Fruit fly (Drosophila melanogaster) whole organism, embryonic: ENCODE data around the gene CG6923.

Source experiments
- Adf1 ChIP-seq: fragments of 200-800 bp; sonication (Bioruptor generic); IDR thresholded peaks from 2 replicates; pipeline ENCODE4 v1.3.6; 2022; ENCODE audit warnings: missing biosample characterization, missing genetic modification characterization
- Bgb ChIP-seq: fragments of 200-800 bp; sonication (Bioruptor generic); IDR thresholded peaks from 2 replicates; pipeline ENCODE4 v1.3.6; 2022; ENCODE audit warnings: missing biosample characterization, missing genetic modification characterization; ENCODE audit not compliant: partially characterized antibody
- CG10147 ChIP-seq: fragments of 200-800 bp; sonication (Bioruptor generic); optimal IDR thresholded peaks from 2 replicates; lab custom pipeline; 2019; ENCODE audit warnings: missing biosample characterization, mild to moderate bottlenecking, missing genetic modification characterization, moderate library complexity
- CG10462 ChIP-seq: fragments of 200-800 bp; sonication (Bioruptor generic); optimal IDR thresholded peaks from 2 replicates; lab custom pipeline; 2016; ENCODE audit warnings: missing biosample characterization, missing genetic modification characterization
- CG10979 ChIP-seq: fragments of 200-800 bp; sonication (Bioruptor generic); optimal IDR thresholded peaks from 2 replicates; lab custom pipeline; 2018; ENCODE audit warnings: missing biosample characterization, mild to moderate bottlenecking, missing genetic modification characterization, moderate library complexity
- CG12104 ChIP-seq: fragments of 200-800 bp; sonication (Bioruptor generic); optimal IDR thresholded peaks from 3 replicates; lab custom pipeline; 2016; ENCODE audit warnings: missing biosample characterization, missing genetic modification characterization
- CG16813 ChIP-seq: fragments of 200-800 bp; sonication (Bioruptor generic); IDR thresholded peaks from 3 replicates; pipeline ENCODE4 v1.3.6; 2022; ENCODE audit warnings: missing biosample characterization, missing genetic modification characterization; ENCODE audit not compliant: partially characterized antibody
- CG17829 ChIP-seq: fragments of 200-800 bp; optimal IDR thresholded peaks from 2 replicates; lab custom pipeline; 2019; ENCODE audit warnings: missing biosample characterization, mild to moderate bottlenecking, missing genetic modification characterization, moderate library complexity
- CG18262 ChIP-seq: fragments of 200-800 bp; optimal IDR thresholded peaks from 3 replicates; lab custom pipeline; 2019; ENCODE audit warnings: missing biosample characterization, mild to moderate bottlenecking, missing genetic modification characterization, moderate library complexity
- CG18476 ChIP-seq: fragments of 200-800 bp; sonication (Bioruptor generic); optimal IDR thresholded peaks from 2 replicates; lab custom pipeline; 2016; ENCODE audit warnings: missing biosample characterization, mild to moderate bottlenecking, missing genetic modification characterization
- CG2120 ChIP-seq: fragments of 200-800 bp; sonication (Bioruptor generic); optimal IDR thresholded peaks from 3 replicates; lab custom pipeline; 2016; ENCODE audit warnings: missing biosample characterization, missing genetic modification characterization
- CG33213 ChIP-seq: fragments of 200-800 bp; sonication (Bioruptor generic); optimal IDR thresholded peaks from 3 replicates; lab custom pipeline; 2016; ENCODE audit warnings: missing biosample characterization, missing genetic modification characterization
- CG6175 ChIP-seq: fragments of 200-800 bp; sonication (Bioruptor generic); IDR thresholded peaks from 3 replicates; pipeline ENCODE4 v1.3.6; 2022; ENCODE audit warnings: missing biosample characterization, missing genetic modification characterization
- Fer2 ChIP-seq: fragments of 200-800 bp; sonication (Bioruptor generic); optimal IDR thresholded peaks from 2 replicates; lab custom pipeline; 2018; ENCODE audit warnings: missing biosample characterization, mild to moderate bottlenecking, missing genetic modification characterization, moderate library complexity
- HHEX ChIP-seq: fragments of 200-800 bp; sonication (Bioruptor generic); optimal IDR thresholded peaks from 3 replicates; lab custom pipeline; 2017; ENCODE audit warnings: missing biosample characterization, mild to moderate bottlenecking, missing genetic modification characterization, missing genetic modification reagents
- HLH54F ChIP-seq: fragments of 200-800 bp; sonication (Bioruptor generic); optimal IDR thresholded peaks from 3 replicates; lab custom pipeline; 2016; ENCODE audit warnings: missing biosample characterization, missing genetic modification characterization
- Hmr ChIP-seq: fragments of 200-800 bp; sonication (Bioruptor generic); optimal IDR thresholded peaks from 3 replicates; lab custom pipeline; 2017; ENCODE audit warnings: mild to moderate bottlenecking, missing biosample characterization, missing genetic modification reagents, missing genetic modification characterization
- MTF-1 ChIP-seq: fragments of 200-800 bp; sonication (Bioruptor generic); optimal IDR thresholded peaks from 2 replicates; lab custom pipeline; 2018; ENCODE audit warnings: missing biosample characterization, mild to moderate bottlenecking, missing genetic modification characterization, borderline replicate concordance
- Med ChIP-seq: fragments of 200-800 bp; sonication (Bioruptor generic); peaks from one replicate; lab custom pipeline; 2016; ENCODE audit warnings: missing biosample characterization, missing genetic modification characterization, mild to moderate bottlenecking, inconsistent platforms, moderate library complexity
- Oli ChIP-seq: fragments of 200-800 bp; sonication (Bioruptor generic); optimal IDR thresholded peaks from 2 replicates; lab custom pipeline; 2018; ENCODE audit warnings: missing biosample characterization, mild to moderate bottlenecking, missing genetic modification characterization, moderate library complexity
- Spps ChIP-seq: fragments of 200-800 bp; sonication (Bioruptor generic); optimal IDR thresholded peaks from 2 replicates; lab custom pipeline; 2018; ENCODE audit warnings: missing biosample characterization, mild to moderate bottlenecking, missing genetic modification characterization
- Xbp1 ChIP-seq: fragments of 200-800 bp; sonication (Bioruptor generic); optimal IDR thresholded peaks from 3 replicates; lab custom pipeline; 2016; ENCODE audit warnings: missing biosample characterization, mild to moderate bottlenecking, missing genetic modification characterization
- aop ChIP-seq: fragments of 200-800 bp; sonication (Bioruptor generic); IDR thresholded peaks from 2 replicates; pipeline ENCODE4 v1.3.6; 2022; ENCODE audit warnings: missing biosample characterization, missing genetic modification characterization
- bowl ChIP-seq: fragments of 200-800 bp; sonication (Bioruptor generic); IDR thresholded peaks from 2 replicates; pipeline ENCODE4 v1.3.6; 2022; ENCODE audit warnings: missing biosample characterization, missing genetic modification characterization
- br ChIP-seq: fragments of >200 bp; optimal IDR thresholded peaks from 2 replicates; lab custom pipeline; 2017
- cato ChIP-seq: fragments of 200-800 bp; sonication (Bioruptor generic); optimal IDR thresholded peaks from 2 replicates; lab custom pipeline; 2016; ENCODE audit warnings: missing biosample characterization, missing genetic modification characterization, borderline replicate concordance
- cg ChIP-seq: fragments of 200-800 bp; sonication (Bioruptor generic); optimal IDR thresholded peaks from 3 replicates; lab custom pipeline; 2019; ENCODE audit warnings: missing biosample characterization, mild to moderate bottlenecking, missing genetic modification characterization, moderate library complexity
- chif ChIP-seq, 2 experiments: fragments of 200-800 bp; sonication (Bioruptor generic); optimal IDR thresholded peaks; 3 replicates each; lab custom pipeline; 2016; ENCODE audit warnings: missing biosample characterization in 2 of 2, missing genetic modification characterization in 2 of 2
- chm ChIP-seq: fragments of 200-800 bp; sonication (Bioruptor generic); IDR thresholded peaks from 2 replicates; pipeline ENCODE4 v1.3.6; 2022; ENCODE audit warnings: missing biosample characterization, missing genetic modification characterization
- chn ChIP-seq: fragments of 200-800 bp; sonication (Bioruptor generic); optimal IDR thresholded peaks from 2 replicates; lab custom pipeline; 2016; ENCODE audit warnings: missing biosample characterization, missing genetic modification characterization
- crc ChIP-seq: fragments of 200-800 bp; sonication (Bioruptor generic); optimal IDR thresholded peaks from 2 replicates; lab custom pipeline; 2016; ENCODE audit warnings: missing biosample characterization, missing genetic modification characterization
- danr ChIP-seq: fragments of 200-800 bp; sonication (Bioruptor generic); IDR thresholded peaks from 2 replicates; pipeline ENCODE4 v1.3.6; 2022; ENCODE audit warnings: missing biosample characterization, missing genetic modification characterization
- dimm ChIP-seq: fragments of 200-800 bp; sonication (Bioruptor generic); IDR thresholded peaks from 2 replicates; pipeline ENCODE4 v1.3.6; 2022; ENCODE audit warnings: missing biosample characterization, missing genetic modification characterization
- esg ChIP-seq: fragments of 200-800 bp; sonication (Bioruptor generic); conservative IDR thresholded peaks from 2 replicates; pipeline ENCODE4 v1.3.6; 2022; ENCODE audit warnings: missing biosample characterization, missing genetic modification characterization
- fd102C ChIP-seq: fragments of 200-800 bp; sonication (Bioruptor generic); optimal IDR thresholded peaks from 2 replicates; lab custom pipeline; 2018; ENCODE audit warnings: missing biosample characterization, mild to moderate bottlenecking, missing genetic modification characterization, moderate library complexity
- fd3F ChIP-seq: fragments of 200-800 bp; sonication (Bioruptor generic); optimal IDR thresholded peaks from 2 replicates; lab custom pipeline; 2018; ENCODE audit warnings: missing biosample characterization, mild to moderate bottlenecking, missing genetic modification characterization, moderate library complexity
- fd96Cb ChIP-seq: fragments of 200-800 bp; sonication (Bioruptor generic); optimal IDR thresholded peaks from 2 replicates; lab custom pipeline; 2018; ENCODE audit warnings: missing biosample characterization, mild to moderate bottlenecking, missing genetic modification characterization, moderate library complexity
- gcm ChIP-seq: fragments of 200-800 bp; sonication (Bioruptor generic); optimal IDR thresholded peaks from 2 replicates; lab custom pipeline; 2019; ENCODE audit warnings: missing biosample characterization, mild to moderate bottlenecking, missing genetic modification characterization, moderate library complexity
- jumu ChIP-seq: fragments of 200-800 bp; sonication (Bioruptor generic); optimal IDR thresholded peaks from 3 replicates; lab custom pipeline; 2016; ENCODE audit warnings: missing biosample characterization, missing genetic modification characterization
- kni ChIP-seq: fragments of 200-800 bp; sonication (Bioruptor generic); optimal IDR thresholded peaks from 3 replicates; lab custom pipeline; 2017; ENCODE audit warnings: mild to moderate bottlenecking, missing biosample characterization, missing genetic modification reagents, missing genetic modification characterization
- maf-S ChIP-seq: fragments of 200-800 bp; sonication (Bioruptor generic); optimal IDR thresholded peaks from 2 replicates; lab custom pipeline; 2016; ENCODE audit warnings: missing biosample characterization, missing genetic modification characterization
- oc ChIP-seq: fragments of 200-800 bp; sonication (Bioruptor generic); optimal IDR thresholded peaks from 2 replicates; lab custom pipeline; 2018; ENCODE audit warnings: missing biosample characterization, mild to moderate bottlenecking, missing genetic modification characterization, moderate library complexity
- psq ChIP-seq: fragments of 200-800 bp; sonication (Bioruptor generic); optimal IDR thresholded peaks from 2 replicates; lab custom pipeline; 2017; ENCODE audit warnings: missing biosample characterization, missing genetic modification characterization
- slbo ChIP-seq: fragments of 200-800 bp; sonication (Bioruptor generic); IDR thresholded peaks from 2 replicates; pipeline ENCODE4 v1.3.6; 2022; ENCODE audit warnings: missing biosample characterization, missing genetic modification characterization
- sna ChIP-seq: fragments of 200-800 bp; sonication (Bioruptor generic); IDR thresholded peaks from 2 replicates; pipeline ENCODE4 v1.3.6; 2022; ENCODE audit warnings: missing biosample characterization, missing genetic modification characterization; ENCODE audit not compliant: partially characterized antibody
- twi ChIP-seq: fragments of 200-800 bp; optimal IDR thresholded peaks from 2 replicates; lab custom pipeline; 2019; ENCODE audit warnings: missing biosample characterization, mild to moderate bottlenecking, missing genetic modification characterization, moderate library complexity
- usp ChIP-seq: fragments of >200 bp; optimal IDR thresholded peaks from 2 replicates; lab custom pipeline; 2017; ENCODE audit warnings: missing biosample characterization, missing genetic modification characterization
- vnd ChIP-seq: fragments of 200-800 bp; sonication (Bioruptor generic); IDR thresholded peaks from 3 replicates; pipeline ENCODE4 v1.3.6; 2022; ENCODE audit warnings: missing biosample characterization, missing genetic modification characterization; ENCODE audit not compliant: partially characterized antibody

CG6923 gene

DNA sequence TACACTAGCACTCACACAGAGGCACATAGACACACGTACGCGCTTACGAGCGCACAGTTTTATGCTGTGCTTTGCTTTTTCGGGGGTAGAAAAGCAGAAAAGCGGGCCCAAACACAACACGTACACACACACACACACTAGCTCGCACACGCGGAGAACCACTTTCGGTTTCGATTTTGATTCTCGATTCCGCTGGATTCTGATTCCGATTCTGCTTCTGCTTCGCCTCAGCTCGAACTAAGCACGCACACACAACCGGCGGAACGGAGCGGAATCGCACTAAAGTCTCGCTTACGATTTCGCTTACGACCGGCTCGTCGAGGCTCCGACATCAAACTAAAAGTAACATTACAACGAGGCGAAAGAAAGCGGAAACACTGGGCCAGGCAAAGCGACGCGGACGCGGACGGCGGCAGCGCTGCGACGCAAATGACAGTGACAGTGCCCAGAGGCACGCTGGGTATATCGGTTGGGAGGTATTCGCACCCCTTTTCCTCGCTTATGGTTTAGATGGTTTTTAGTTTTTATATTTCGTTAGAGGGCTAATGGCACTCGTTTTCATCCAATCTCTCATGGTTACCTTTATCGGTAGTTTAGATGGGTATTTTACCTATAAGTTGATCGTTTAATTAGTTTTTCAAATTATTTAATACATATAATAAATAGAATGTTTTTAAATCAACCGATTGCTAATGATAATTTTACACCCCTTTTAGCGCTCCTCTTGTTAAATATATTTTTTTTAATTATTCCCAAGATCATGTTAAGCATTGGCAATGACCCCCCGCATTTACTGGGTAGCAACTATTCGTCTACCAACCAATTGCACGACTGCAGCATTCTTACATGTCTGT, 28.4 kb upstream of the CG6923 start:
- TF ChIP-seq gcm (GFP tag; lab: Kevin White, UChicago) (peak; percentile 26), CG16813 (GFP tag; lab: Robert Waterston, UW) (0 out of 3 replicates have a peak, but pooled peaks have one; percentile 41), MTF-1 (peak; percentile 39), CG2120 (peak; percentile 56), chm (GFP tag; lab: Robert Waterston, UW) (peak; percentile 64; the same call in 1 of the 2 replicates), fd102C (peak; percentile 39), Fer2 (tag; lab: Kevin White, UChicago) (no peak), chif (GFP tag; optimal IDR thresholded peaks at IDR 0.05; lab: Kevin White, UChicago) (peak; percentile 2 to 40), danr (GFP tag; lab: Robert Waterston, UW) (peak; percentile 48), aop (GFP tag; lab: Robert Waterston, UW) (peak; percentile 71), bowl (GFP tag; lab: Robert Waterston, UW) (peak; percentile 41; the same call in 1 of the 2 replicates), twi (tag; lab: Kevin White, UChicago) (peak; percentile 43), CG10462 (peak; percentile 55), br (lab: Kevin White, UChicago) (no peak), esg (GFP tag; lab: Robert Waterston, UW) (peak; percentile 59), chn (GFP tag; lab: Kevin White, UChicago) (peak; percentile 52), CG17829 (tag; lab: Kevin White, UChicago) (peak; percentile 50), fd3F (peak; percentile 27), psq (GFP tag; lab: Kevin White, UChicago) (peak; percentile 6), vnd (GFP tag; lab: Robert Waterston, UW) (0 out of 3 replicates have a peak, but pooled peaks have one; percentile 25), sna (peak; percentile 40; the same call in 1 of the 2 replicates), maf-S (no peak), Med (GFP tag; lab: Kevin White, UChicago) (peak; percentile 94), CG10979 (tag; lab: Kevin White, UChicago) (peak; percentile 54), Adf1 (GFP tag; lab: Robert Waterston, UW) (peak; percentile 96), dimm (GFP tag; lab: Robert Waterston, UW) (no peak), CG33213 (GFP tag; lab: Kevin White, UChicago) (peak; percentile 58), usp (no peak), crc (GFP tag; lab: Kevin White, UChicago) (peak; percentile 4), oc (tag; lab: Kevin White, UChicago) (peak; percentile 8), HLH54F (peak; percentile 28), fd96Cb (tag; lab: Kevin White, UChicago) (peak; percentile 40), slbo (GFP tag; lab: Robert Waterston, UW) (peak; percentile 73), cato (peak; percentile 42), cg (GFP tag; lab: Kevin White, UChicago) (peak; percentile 93), CG10147 (GFP tag; lab: Kevin White, UChicago) (peak; percentile 36), Spps (tag; lab: Kevin White, UChicago) (no peak), HHEX (GFP tag; lab: Kevin White, UChicago) (peak; percentile 51), Xbp1 (GFP tag; lab: Kevin White, UChicago) (peak; percentile 74), jumu (GFP tag; lab: Kevin White, UChicago) (peak; percentile 45), CG6175 (GFP tag; lab: Robert Waterston, UW) (0 out of 3 replicates have a peak, but pooled peaks have one; percentile 25), Oli (tag; lab: Kevin White, UChicago) (peak; percentile 77), kni (GFP tag; lab: Kevin White, UChicago) (peak; percentile 97), CG12104 (GFP tag; lab: Kevin White, UChicago) (peak; percentile 83), CG18262 (peak; percentile 87), Bgb (GFP tag; lab: Robert Waterston, UW) (peak; percentile 59), Hmr (GFP tag; lab: Kevin White, UChicago) (peak; percentile 54), CG18476 (GFP tag; lab: Kevin White, UChicago) (peak; percentile 29)
